Worm (Caenorhabditis elegans) whole organism, L2 larva: ENCODE data around the gene glb-17.

Experiments used
- ama-1 ChIP-seq: fragments of 150-350 bp; optimal IDR thresholded peaks from 2 replicates; lab custom pipeline; 2018; ENCODE audit warnings: inconsistent platforms
- elt-3 ChIP-seq: sonication (generic microtip); optimal IDR thresholded peaks from 2 replicates; lab custom pipeline; 2017; ENCODE audit warnings: missing biosample characterization, missing genetic modification characterization
- unc-62 ChIP-seq: fragments of 150-350 bp; optimal IDR thresholded peaks from 2 replicates; lab custom pipeline; 2014; ENCODE audit warnings: missing biosample characterization, missing genetic modification reagents, missing genetic modification characterization

DNA sequence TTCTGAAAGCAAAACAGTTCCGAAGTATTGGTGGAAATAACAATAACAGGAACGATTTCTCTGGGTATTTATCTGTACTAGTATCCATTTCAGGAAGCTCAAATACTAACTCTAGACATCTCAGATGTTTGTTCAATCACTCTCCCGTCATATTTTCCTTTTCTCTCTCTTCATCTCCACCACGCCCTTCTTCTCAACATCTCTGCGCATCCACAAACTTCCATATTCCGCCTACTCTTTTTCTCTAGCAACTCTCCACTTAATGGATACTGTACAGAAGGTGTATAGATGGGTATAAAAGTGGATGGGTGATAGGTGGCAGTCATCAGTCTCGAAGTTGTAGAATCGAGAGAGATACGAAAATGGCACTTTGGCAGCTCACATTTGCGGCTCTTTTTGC is 7.5 kb upstream of the glb-17 start, which contains the start of gene gpx-5:
- TF ChIP-seq unc-62 (no peak), elt-3 (tag; lab: Kevin White, UChicago) (no peak), ama-1 (lab: Kevin White, UChicago) (no peak)
